Fruit fly (Drosophila melanogaster) whole organism, embryonic: ENCODE data around the gene CG14668.
A peak's percentile ranks its signal among the peaks of the same experiment; 100 is the strongest.

ENCODE experiments used
- Antp ChIP-seq: fragments of 200-800 bp; sonication (Bioruptor generic); optimal IDR thresholded peaks from 3 replicates; lab custom pipeline; 2016; ENCODE audit warnings: missing biosample characterization, missing genetic modification characterization
- Bgb ChIP-seq: fragments of 200-800 bp; sonication (Bioruptor generic); IDR thresholded peaks from 2 replicates; pipeline ENCODE4 v1.3.6; 2022; ENCODE audit warnings: missing biosample characterization, missing genetic modification characterization; ENCODE audit not compliant: partially characterized antibody
- CG10959 ChIP-seq: fragments of 200-800 bp; sonication (Bioruptor generic); IDR thresholded peaks from 2 replicates; pipeline ENCODE4 v1.3.6; 2022; ENCODE audit warnings: missing biosample characterization, missing genetic modification characterization
- CG11093 ChIP-seq: fragments of 200-800 bp; sonication (Bioruptor generic); IDR thresholded peaks from 3 replicates; pipeline ENCODE4 v1.3.6; 2022; ENCODE audit warnings: missing biosample characterization, missing genetic modification characterization
- CG14860 ChIP-seq: fragments of 200-800 bp; sonication (Bioruptor generic); IDR thresholded peaks from 3 replicates; pipeline ENCODE4 v1.3.6; 2022; ENCODE audit warnings: missing biosample characterization, missing genetic modification characterization; ENCODE audit not compliant: partially characterized antibody
- CG15514 ChIP-seq: fragments of 200-800 bp; sonication (Bioruptor generic); optimal IDR thresholded peaks from 3 replicates; lab custom pipeline; 2017; ENCODE audit warnings: missing biosample characterization, missing genetic modification characterization, mild to moderate bottlenecking, moderate library complexity, missing genetic modification reagents
- CG17359 ChIP-seq: fragments of 200-800 bp; sonication (Bioruptor generic); optimal IDR thresholded peaks from 3 replicates; lab custom pipeline; 2018; ENCODE audit warnings: missing biosample characterization, mild to moderate bottlenecking, missing genetic modification characterization, moderate library complexity
- CG32532 ChIP-seq: fragments of 200-800 bp; sonication (Bioruptor generic); IDR thresholded peaks from 2 replicates; pipeline ENCODE4 v1.3.6; 2022; ENCODE audit warnings: missing biosample characterization, missing genetic modification characterization
- CG4424 ChIP-seq: fragments of 200-800 bp; sonication (Bioruptor generic); optimal IDR thresholded peaks from 3 replicates; lab custom pipeline; 2016; ENCODE audit warnings: missing biosample characterization, missing genetic modification characterization
- CG5180 ChIP-seq: fragments of 200-800 bp; sonication (Bioruptor generic); optimal IDR thresholded peaks from 3 replicates; lab custom pipeline; 2017; ENCODE audit warnings: missing biosample characterization, missing genetic modification characterization, mild to moderate bottlenecking, moderate library complexity, missing genetic modification reagents
- CG6272 ChIP-seq: fragments of 200-800 bp; sonication (Bioruptor generic); IDR thresholded peaks from 2 replicates; pipeline ENCODE4 v1.3.6; 2022; ENCODE audit warnings: missing biosample characterization, missing genetic modification characterization
- CG7271 ChIP-seq: fragments of 200-800 bp; sonication (Bioruptor generic); optimal IDR thresholded peaks from 2 replicates; lab custom pipeline; 2018; ENCODE audit warnings: missing biosample characterization, mild to moderate bottlenecking, missing genetic modification characterization, moderate library complexity
- CG7556 ChIP-seq: fragments of 200-800 bp; sonication (Bioruptor generic); optimal IDR thresholded peaks from 2 replicates; lab custom pipeline; 2017; ENCODE audit warnings: missing biosample characterization, mild to moderate bottlenecking, missing genetic modification characterization
- CG8281 ChIP-seq: fragments of 200-800 bp; sonication (Bioruptor generic); optimal IDR thresholded peaks from 2 replicates; lab custom pipeline; 2018; ENCODE audit warnings: missing biosample characterization, mild to moderate bottlenecking, missing genetic modification characterization, moderate library complexity
- D19B ChIP-seq: fragments of 200-800 bp; sonication (Bioruptor generic); optimal IDR thresholded peaks from 2 replicates; lab custom pipeline; 2017; ENCODE audit warnings: missing biosample characterization, mild to moderate bottlenecking, missing genetic modification characterization
- Dp ChIP-seq: fragments of 200-800 bp; sonication (Bioruptor generic); optimal IDR thresholded peaks from 2 replicates; lab custom pipeline; 2018; ENCODE audit warnings: missing biosample characterization, mild to moderate bottlenecking, missing genetic modification characterization, moderate library complexity
- Ets97D ChIP-seq: fragments of 200-800 bp; sonication (Bioruptor generic); optimal IDR thresholded peaks from 3 replicates; lab custom pipeline; 2016; ENCODE audit warnings: missing biosample characterization, missing genetic modification characterization
- GATAe ChIP-seq: fragments of 200-800 bp; sonication (Bioruptor generic); conservative IDR thresholded peaks from 2 replicates; pipeline ENCODE4 v1.3.6; 2022; ENCODE audit warnings: missing biosample characterization, missing genetic modification characterization
- H2.0 ChIP-seq: fragments of 200-800 bp; sonication (Bioruptor generic); IDR thresholded peaks from 2 replicates; pipeline ENCODE4 v1.3.6; 2022; ENCODE audit warnings: missing biosample characterization, missing genetic modification characterization
- Hmx ChIP-seq: fragments of 200-800 bp; sonication (Bioruptor generic); optimal IDR thresholded peaks from 2 replicates; lab custom pipeline; 2016; ENCODE audit warnings: missing biosample characterization, missing genetic modification characterization
- Lim3 ChIP-seq: fragments of 200-800 bp; sonication (Bioruptor generic); IDR thresholded peaks from 2 replicates; pipeline ENCODE4 v1.3.6; 2022; ENCODE audit warnings: missing biosample characterization, missing genetic modification characterization
- MBD-R2 ChIP-seq: fragments of 200-800 bp; sonication (Bioruptor generic); IDR thresholded peaks from 2 replicates; pipeline ENCODE4 v1.3.6; 2022; ENCODE audit warnings: missing biosample characterization, missing genetic modification characterization
- Mad ChIP-seq: fragments of 200-800 bp; sonication (Bioruptor generic); optimal IDR thresholded peaks from 2 replicates; lab custom pipeline; 2016; ENCODE audit warnings: missing biosample characterization, missing genetic modification characterization
- Poxn ChIP-seq: fragments of 200-800 bp; sonication (Bioruptor generic); IDR thresholded peaks from 2 replicates; pipeline ENCODE4 v1.3.6; 2022; ENCODE audit warnings: missing biosample characterization, missing genetic modification characterization
- Sry-δ ChIP-seq: fragments of 200-800 bp; sonication (Bioruptor generic); optimal IDR thresholded peaks from 2 replicates; lab custom pipeline; 2016; ENCODE audit warnings: missing biosample characterization, missing genetic modification characterization
- Stat92E ChIP-seq, 3 experiments: fragments of >200 bp in 2 of 3; fragments of 200-800 bp in 1 of 3; sonication (Bioruptor generic) in 1 of 3; optimal IDR thresholded peaks; 2 replicates each; lab custom pipeline; 2017 to 2019; ENCODE audit warnings: missing biosample characterization in 3 of 3, missing genetic modification characterization in 3 of 3, mild to moderate bottlenecking in 1 of 3, moderate library complexity in 1 of 3
- YL-1 ChIP-seq: fragments of 200-800 bp; sonication (Bioruptor generic); optimal IDR thresholded peaks from 3 replicates; lab custom pipeline; 2017; ENCODE audit warnings: missing biosample characterization, mild to moderate bottlenecking, missing genetic modification characterization
- abd-A ChIP-seq: fragments of 200-800 bp; sonication (Bioruptor generic); optimal IDR thresholded peaks from 3 replicates; lab custom pipeline; 2019; ENCODE audit warnings: missing biosample characterization, mild to moderate bottlenecking, missing genetic modification characterization, moderate library complexity
- bbx ChIP-seq: fragments of 200-800 bp; sonication (Bioruptor generic); IDR thresholded peaks from 2 replicates; pipeline ENCODE4 v1.3.6; 2022; ENCODE audit warnings: missing biosample characterization, missing genetic modification characterization; ENCODE audit not compliant: partially characterized antibody
- corto ChIP-seq: fragments of 200-800 bp; sonication (Bioruptor generic); optimal IDR thresholded peaks from 2 replicates; lab custom pipeline; 2016; ENCODE audit warnings: missing biosample characterization, mild to moderate bottlenecking, missing genetic modification characterization, moderate library complexity
- dati ChIP-seq: fragments of 200-800 bp; sonication (Bioruptor generic); IDR thresholded peaks from 2 replicates; pipeline ENCODE4 v1.3.6; 2022; ENCODE audit warnings: missing biosample characterization, missing genetic modification characterization
- dmrt99B ChIP-seq: fragments of 200-800 bp; sonication (Bioruptor generic); optimal IDR thresholded peaks from 2 replicates; lab custom pipeline; 2018; ENCODE audit warnings: missing biosample characterization, mild to moderate bottlenecking, missing genetic modification characterization, moderate library complexity
- ewg ChIP-seq: fragments of 200-800 bp; sonication (Bioruptor generic); optimal IDR thresholded peaks from 3 replicates; lab custom pipeline; 2017; ENCODE audit warnings: mild to moderate bottlenecking, missing biosample characterization, missing genetic modification reagents, missing genetic modification characterization
- fu2 ChIP-seq: fragments of 200-800 bp; sonication (Bioruptor generic); optimal IDR thresholded peaks from 2 replicates; lab custom pipeline; 2016; ENCODE audit warnings: missing biosample characterization, missing genetic modification characterization
- h ChIP-seq: fragments of >200 bp; optimal IDR thresholded peaks from 2 replicates; lab custom pipeline; 2017
- ham ChIP-seq: fragments of 200-800 bp; sonication (Bioruptor generic); IDR thresholded peaks from 2 replicates; pipeline ENCODE4 v1.3.6; 2022; ENCODE audit warnings: missing biosample characterization, missing genetic modification characterization
- hbn ChIP-seq: fragments of 200-800 bp; sonication (Bioruptor generic); IDR thresholded peaks from 2 replicates; pipeline ENCODE4 v1.3.6; 2022; ENCODE audit warnings: missing biosample characterization, missing genetic modification characterization; ENCODE audit not compliant: partially characterized antibody
- insv ChIP-seq, 2 experiments: fragments of 200-800 bp; sonication (Bioruptor generic); optimal IDR thresholded peaks; 3 replicates each; lab custom pipeline; 2016 to 2018; ENCODE audit warnings: missing biosample characterization in 2 of 2, missing genetic modification characterization in 2 of 2
- kni ChIP-seq: fragments of 200-800 bp; sonication (Bioruptor generic); optimal IDR thresholded peaks from 3 replicates; lab custom pipeline; 2017; ENCODE audit warnings: mild to moderate bottlenecking, missing biosample characterization, missing genetic modification reagents, missing genetic modification characterization
- nerfin-1 ChIP-seq: fragments of 200-800 bp; sonication (Bioruptor generic); optimal IDR thresholded peaks from 3 replicates; lab custom pipeline; 2019; ENCODE audit warnings: missing biosample characterization, mild to moderate bottlenecking, missing genetic modification characterization, moderate library complexity
- nom ChIP-seq: fragments of 200-800 bp; sonication (Bioruptor generic); optimal IDR thresholded peaks from 2 replicates; lab custom pipeline; 2017; ENCODE audit warnings: missing biosample characterization, missing genetic modification characterization, mild to moderate bottlenecking, moderate library complexity, missing genetic modification reagents
- onecut ChIP-seq: fragments of 200-800 bp; sonication (Bioruptor generic); IDR thresholded peaks from 2 replicates; pipeline ENCODE4 v1.3.6; 2022; ENCODE audit warnings: missing biosample characterization, missing genetic modification characterization
- pfk ChIP-seq: fragments of 200-800 bp; sonication (Bioruptor generic); optimal IDR thresholded peaks from 2 replicates; lab custom pipeline; 2018; ENCODE audit warnings: missing biosample characterization, mild to moderate bottlenecking, missing genetic modification characterization, moderate library complexity
- phol ChIP-seq: fragments of 200-800 bp; sonication (Bioruptor generic); optimal IDR thresholded peaks from 3 replicates; lab custom pipeline; 2018; ENCODE audit warnings: missing biosample characterization, mild to moderate bottlenecking, missing genetic modification characterization, moderate library complexity
- pzg ChIP-seq: fragments of 200-800 bp; sonication (Bioruptor generic); optimal IDR thresholded peaks from 3 replicates; lab custom pipeline; 2018; ENCODE audit warnings: missing biosample characterization, mild to moderate bottlenecking, missing genetic modification characterization, moderate library complexity
- scrt ChIP-seq: fragments of 200-800 bp; sonication (Bioruptor generic); optimal IDR thresholded peaks from 2 replicates; lab custom pipeline; 2018; ENCODE audit warnings: missing biosample characterization, mild to moderate bottlenecking, missing genetic modification characterization, moderate library complexity
- sna ChIP-seq: fragments of 200-800 bp; sonication (Bioruptor generic); IDR thresholded peaks from 2 replicates; pipeline ENCODE4 v1.3.6; 2022; ENCODE audit warnings: missing biosample characterization, missing genetic modification characterization; ENCODE audit not compliant: partially characterized antibody
- ssp ChIP-seq: fragments of 200-800 bp; sonication (Bioruptor generic); IDR thresholded peaks from 2 replicates; pipeline ENCODE4 v1.3.6; 2022; ENCODE audit warnings: missing biosample characterization, missing genetic modification characterization
- tup ChIP-seq: fragments of 200-800 bp; sonication (Bioruptor generic); optimal IDR thresholded peaks from 2 replicates; lab custom pipeline; 2016; ENCODE audit warnings: missing biosample characterization, mild to moderate bottlenecking, missing genetic modification characterization, moderate library complexity
- yki ChIP-seq: fragments of >200 bp; optimal IDR thresholded peaks from 3 replicates; lab custom pipeline; 2018

The CG14668 gene

dm6 chr3R:5393742-5394391, 6.4 kb upstream of the CG14668 start, which contains the start of gene CG1172 (continued):
- TF ChIP-seq hbn (GFP tag; lab: Robert Waterston, UW) (peak; percentile 79), CG11093 (GFP tag; lab: Robert Waterston, UW) (no peak), CG10959 (GFP tag; lab: Robert Waterston, UW) (no peak), corto (GFP tag; lab: Kevin White, UChicago) (no peak), Mad (GFP tag; lab: Kevin White, UChicago) (no peak), abd-A (tag; lab: Kevin White, UChicago) (no peak), ssp (no peak), YL-1 (GFP tag; lab: Kevin White, UChicago) (peak; percentile 77), nom (GFP tag; lab: Kevin White, UChicago) (no peak), Hmx (GFP tag; lab: Kevin White, UChicago) (no peak), Stat92E (GFP tag; optimal IDR thresholded peaks at IDR 0.05; lab: Kevin White, UChicago) (peak in 1 of 3 experiments; percentile 43), tup (GFP tag; lab: Kevin White, UChicago) (no peak), Poxn (GFP tag; lab: Robert Waterston, UW) (no peak), dati (no peak), insv (GFP tag; optimal IDR thresholded peaks at IDR 0.05; lab: Kevin White, UChicago) (peak in 1 of 2 experiments; percentile 6), CG6272 (GFP tag; lab: Robert Waterston, UW) (no peak), GATAe (no peak), phol (tag; lab: Kevin White, UChicago) (peak; percentile 59), CG17359 (no peak), CG7556 (no peak), nerfin-1 (tag; lab: Kevin White, UChicago) (no peak), bbx (GFP tag; lab: Robert Waterston, UW) (peak; percentile 73), Dp (peak; percentile 81), D19B (GFP tag; lab: Kevin White, UChicago) (no peak), Bgb (GFP tag; lab: Robert Waterston, UW) (peak; percentile 78), scrt (GFP tag; lab: Kevin White, UChicago) (no peak), h (lab: Kevin White, UChicago) (no peak), fu2 (GFP tag; lab: Kevin White, UChicago) (no peak), CG4424 (GFP tag; lab: Kevin White, UChicago) (no peak), Sry-δ (peak; percentile 70), CG15514 (GFP tag; lab: Kevin White, UChicago) (peak; percentile 75), dmrt99B (no peak), pzg (GFP tag; lab: Kevin White, UChicago) (peak; percentile 88), Ets97D (peak; percentile 93), yki (no peak), sna (peak; percentile 76), onecut (GFP tag; lab: Robert Waterston, UW) (no peak), MBD-R2 (peak; percentile 59), ham (GFP tag; lab: Robert Waterston, UW) (no peak), ewg (peak; percentile 37), CG14860 (peak; percentile 28; the same call in 1 of the 3 replicates), CG32532 (GFP tag; lab: Robert Waterston, UW) (no peak), Lim3 (GFP tag; lab: Robert Waterston, UW) (no peak), H2.0 (no peak), kni (no peak), Antp (no peak), CG5180 (no peak), pfk (no peak), CG8281 (tag; lab: Kevin White, UChicago) (no peak), CG7271 (tag; lab: Kevin White, UChicago) (peak; percentile 46)
